Worm (Caenorhabditis elegans) whole organism, L4 larva: ENCODE results near the gene ugt-50.
A peak's percentile ranks its signal among the peaks of the same experiment; 100 is the strongest.

Experiments
- D1046.2 ChIP-seq: fragments of 200-800 bp; sonication (Bioruptor generic); IDR thresholded peaks from 2 replicates; pipeline ENCODE4 v1.3.6; 2022; ENCODE audit warnings: missing genetic modification characterization, missing compliant biosample characterization
- F26F4.8 ChIP-seq: fragments of 200-800 bp; sonication (Bioruptor generic); conservative IDR thresholded peaks from 2 replicates; pipeline ENCODE4 v1.3.6; 2022; ENCODE audit warnings: missing genetic modification characterization, missing compliant biosample characterization
- F37D6.2 ChIP-seq: sonication (generic microtip); optimal IDR thresholded peaks from 2 replicates; lab custom pipeline; 2016; ENCODE audit warnings: mild to moderate bottlenecking, missing genetic modification characterization, missing compliant biosample characterization
- F44E2.7 ChIP-seq: fragments of 200-800 bp; sonication (Bioruptor generic); IDR thresholded peaks from 2 replicates; pipeline ENCODE4 v2.1.2; 2022; ENCODE audit warnings: missing genetic modification characterization, missing compliant biosample characterization
- T20F7.1 ChIP-seq: fragments of 200-800 bp; sonication (Bioruptor generic); optimal IDR thresholded peaks from 2 replicates; lab custom pipeline; 2018; ENCODE audit warnings: mild to moderate bottlenecking, missing genetic modification characterization, missing compliant biosample characterization
- Y105C5A.15 ChIP-seq: fragments of 200-800 bp; sonication (Bioruptor generic); IDR thresholded peaks from 2 replicates; pipeline ENCODE4 v1.3.6; 2022; ENCODE audit warnings: missing genetic modification characterization, missing compliant biosample characterization
- Y48G9A.11 ChIP-seq: fragments of 200-800 bp; sonication (Bioruptor generic); IDR thresholded peaks from 2 replicates; pipeline ENCODE4 v1.3.6; 2022; ENCODE audit warnings: missing genetic modification reagents, missing genetic modification characterization, missing compliant biosample characterization
- Y75B8A.6 ChIP-seq: fragments of 200-800 bp; sonication (Bioruptor generic); IDR thresholded peaks from 2 replicates; pipeline ENCODE4 v1.3.6; 2022; ENCODE audit warnings: missing genetic modification reagents, missing genetic modification characterization, missing compliant biosample characterization
- ama-1 ChIP-seq: fragments of 150-350 bp; optimal IDR thresholded peaks from 2 replicates; lab custom pipeline; 2014; ENCODE audit warnings: inconsistent platforms, mixed read lengths
- attf-4 ChIP-seq: sonication (generic microtip); optimal IDR thresholded peaks from 3 replicates; lab custom pipeline; 2017; ENCODE audit warnings: missing biosample characterization, missing genetic modification characterization
- ces-1 ChIP-seq: fragments of 150-350 bp; sonication (generic microtip); optimal IDR thresholded peaks from 4 replicates; lab custom pipeline; 2014; ENCODE audit warnings: missing biosample characterization, missing genetic modification reagents, missing genetic modification characterization
- daf-12 ChIP-seq: fragments of 150-350 bp; optimal IDR thresholded peaks from 2 replicates; lab custom pipeline; 2014; ENCODE audit warnings: missing biosample characterization, missing genetic modification reagents, missing genetic modification characterization
- daf-16 ChIP-seq, 3 experiments: sonication (generic microtip); optimal IDR thresholded peaks; 2 replicates each; lab custom pipeline; 2016 to 2017; ENCODE audit warnings: missing genetic modification characterization in 3 of 3, missing genetic modification reagents in 3 of 3, mild to moderate bottlenecking in 2 of 3, missing compliant biosample characterization in 2 of 3, missing biosample characterization in 1 of 3, moderate library complexity in 1 of 3
- daf-8 ChIP-seq: fragments of 200-800 bp; sonication (Bioruptor generic); IDR thresholded peaks from 2 replicates; pipeline ENCODE4 v1.3.6; 2022; ENCODE audit warnings: missing genetic modification characterization, missing compliant biosample characterization
- dmd-6 ChIP-seq: fragments of 200-800 bp; sonication (Bioruptor generic); IDR thresholded peaks from 2 replicates; pipeline ENCODE4 v1.3.6; 2022; ENCODE audit warnings: missing genetic modification reagents, missing genetic modification characterization, missing compliant biosample characterization
- duxl-1 ChIP-seq: sonication (generic microtip); optimal IDR thresholded peaks from 2 replicates; lab custom pipeline; 2016; ENCODE audit warnings: mild to moderate bottlenecking, missing genetic modification characterization, moderate library complexity, missing compliant biosample characterization; ENCODE audit not compliant: poor library complexity
- dve-1 ChIP-seq: sonication (generic microtip); optimal IDR thresholded peaks from 2 replicates; lab custom pipeline; 2017; ENCODE audit warnings: antibody characterized with exemption, mild to moderate bottlenecking, missing genetic modification characterization, missing compliant biosample characterization; ENCODE audit not compliant: insufficient read depth
- egl-43 ChIP-seq: fragments of 200-800 bp; sonication (Bioruptor generic); IDR thresholded peaks from 2 replicates; pipeline ENCODE4 v1.3.6; 2022; ENCODE audit warnings: missing genetic modification reagents, missing genetic modification characterization, missing compliant biosample characterization
- hif-1 ChIP-seq, 2 experiments: sonication (generic microtip); optimal IDR thresholded peaks; 2 replicates each; lab custom pipeline; 2016 to 2017; ENCODE audit warnings: missing compliant biosample characterization in 2 of 2, missing genetic modification characterization in 2 of 2, missing genetic modification reagents in 2 of 2, missing genotype in 2 of 2, mild to moderate bottlenecking in 1 of 2
- hlh-30 ChIP-seq: sonication (generic microtip); optimal IDR thresholded peaks from 2 replicates; lab custom pipeline; 2017; ENCODE audit warnings: antibody characterized with exemption, mild to moderate bottlenecking, missing genetic modification characterization, missing compliant biosample characterization; ENCODE audit not compliant: insufficient read depth
- lin-1 ChIP-seq: fragments of 200-800 bp; sonication (Bioruptor generic); IDR thresholded peaks from 2 replicates; pipeline ENCODE4 v1.3.6; 2022; ENCODE audit warnings: missing genetic modification reagents, missing genetic modification characterization, missing compliant biosample characterization
- lin-13 ChIP-seq: fragments of 150-350 bp; optimal IDR thresholded peaks from 2 replicates; lab custom pipeline; 2014; ENCODE audit warnings: missing biosample characterization, missing genetic modification reagents, missing genetic modification characterization
- lin-15B ChIP-seq: fragments of 150-350 bp; sonication (generic microtip); optimal IDR thresholded peaks from 3 replicates; lab custom pipeline; 2014; ENCODE audit warnings: missing biosample characterization, missing genetic modification characterization
- lin-29 ChIP-seq: fragments of 200-800 bp; sonication (Bioruptor generic); IDR thresholded peaks from 2 replicates; pipeline ENCODE4 v1.3.6; 2022; ENCODE audit warnings: missing genetic modification reagents, missing genetic modification characterization, missing compliant biosample characterization
- lir-3 ChIP-seq: sonication (generic microtip); optimal IDR thresholded peaks from 2 replicates; lab custom pipeline; 2016; ENCODE audit warnings: mild to moderate bottlenecking, missing genetic modification characterization, missing compliant biosample characterization
- madf-5 ChIP-seq, 2 experiments: fragments of 200-800 bp; sonication (Bioruptor generic); IDR thresholded peaks; 2 replicates each; pipeline ENCODE4 v1.3.6; 2022; ENCODE audit warnings: missing compliant biosample characterization in 2 of 2, missing genetic modification characterization in 2 of 2
- madf-9 ChIP-seq: fragments of 200-800 bp; sonication (Bioruptor generic); conservative IDR thresholded peaks from 2 replicates; pipeline ENCODE4 v1.3.6; 2022; ENCODE audit warnings: missing genetic modification reagents, missing genetic modification characterization, missing compliant biosample characterization
- mdl-1 ChIP-seq, 2 experiments: fragments of 150-350 bp in 1 of 2; sonication (generic microtip) in 1 of 2; optimal IDR thresholded peaks; 2 replicates each; lab custom pipeline; 2014 to 2017; ENCODE audit warnings: missing biosample characterization in 2 of 2, missing genetic modification characterization in 2 of 2
- mdt-29 ChIP-seq: fragments of 200-800 bp; sonication (Bioruptor generic); IDR thresholded peaks from 2 replicates; pipeline ENCODE4 v1.3.6; 2022; ENCODE audit warnings: missing genetic modification reagents, missing genetic modification characterization, missing compliant biosample characterization
- nhr-11 ChIP-seq: fragments of 150-350 bp; optimal IDR thresholded peaks from 2 replicates; lab custom pipeline; 2014; ENCODE audit warnings: missing biosample characterization, missing genetic modification characterization
- nhr-237 ChIP-seq: sonication (generic microtip); optimal IDR thresholded peaks from 2 replicates; lab custom pipeline; 2017; ENCODE audit warnings: missing biosample characterization, missing genetic modification characterization
- php-3 ChIP-seq: fragments of 200-800 bp; sonication (Bioruptor generic); IDR thresholded peaks from 2 replicates; pipeline ENCODE4 v1.3.6; 2022; ENCODE audit warnings: missing genetic modification reagents, missing genetic modification characterization, missing compliant biosample characterization
- rbr-2 ChIP-seq: sonication (generic microtip); optimal IDR thresholded peaks from 2 replicates; lab custom pipeline; 2016; ENCODE audit warnings: missing genotype, missing genetic modification characterization, missing compliant biosample characterization
- sdz-12 ChIP-seq: fragments of 200-800 bp; sonication (Bioruptor generic); optimal IDR thresholded peaks from 2 replicates; lab custom pipeline; 2018; ENCODE audit warnings: mild to moderate bottlenecking, missing genetic modification characterization, missing compliant biosample characterization
- spr-1 ChIP-seq: sonication (generic microtip); optimal IDR thresholded peaks from 2 replicates; lab custom pipeline; 2016; ENCODE audit warnings: mild to moderate bottlenecking, missing genetic modification characterization, missing compliant biosample characterization
- unc-130 ChIP-seq: sonication (generic microtip); optimal IDR thresholded peaks from 2 replicates; lab custom pipeline; 2016; ENCODE audit warnings: missing genetic modification reagents, missing genetic modification characterization, missing compliant biosample characterization
- unc-39 ChIP-seq: sonication (generic microtip); optimal IDR thresholded peaks from 2 replicates; lab custom pipeline; 2017; ENCODE audit warnings: missing biosample characterization, missing genetic modification characterization
- unc-62 ChIP-seq, 3 experiments: fragments of 150-350 bp in 1 of 3; sonication (generic microtip); optimal IDR thresholded peaks in 2 of 3; peaks in 1 of 3; 1 replicate in 1 of 3; 2 replicates in 2 of 3; lab custom pipeline; 2014 to 2017; ENCODE audit warnings: missing biosample characterization in 3 of 3, missing genetic modification characterization in 3 of 3, missing genetic modification reagents in 3 of 3, missing genotype in 1 of 3
- zfp-2 ChIP-seq: sonication (generic microtip); optimal IDR thresholded peaks from 2 replicates; lab custom pipeline; 2016; ENCODE audit warnings: mild to moderate bottlenecking, missing genetic modification characterization, missing compliant biosample characterization
- zfp-3 ChIP-seq: fragments of 200-800 bp; sonication (Bioruptor generic); conservative IDR thresholded peaks from 2 replicates; pipeline ENCODE4 v1.3.6; 2022; ENCODE audit warnings: missing genetic modification reagents, missing genetic modification characterization, missing compliant biosample characterization

The ugt-50 gene

ce11 chrX:12656420-12657033, 34.8 kb upstream of the ugt-50 start (continued):
- TF ChIP-seq daf-16 (GFP tag; optimal IDR thresholded peaks at IDR 0.05; lab: Kevin White, UChicago) (peak in 1 of 2 experiments; percentile 46), daf-16 (tag; optimal IDR thresholded peaks at IDR 0.05; lab: Kevin White, UChicago) (peak; percentile 24), zfp-2 (tag; lab: Kevin White, UChicago) (no peak), php-3 (GFP tag; lab: Robert Waterston, UW) (peak; percentile 40; the same call in 1 of the 2 replicates), lir-3 (tag; lab: Kevin White, UChicago) (peak; percentile 14), duxl-1 (peak; percentile 37), unc-39 (tag; lab: Kevin White, UChicago) (no peak), spr-1 (tag; lab: Kevin White, UChicago) (peak; percentile 36), lin-29 (GFP tag; lab: Robert Waterston, UW) (0 out of 2 replicates have a peak, but pooled peaks have one; percentile 20), Y75B8A.6 (GFP tag; lab: Robert Waterston, UW) (no peak), dve-1 (tag; lab: Kevin White, UChicago) (peak; percentile 42), lin-15B (tag; lab: Kevin White, UChicago) (no peak), lin-1 (GFP tag; lab: Robert Waterston, UW) (0 out of 2 replicates have a peak, but pooled peaks have one; percentile 31), F37D6.2 (tag; lab: Kevin White, UChicago) (peak; percentile 32), sdz-12 (no peak), unc-62 (GFP tag; optimal IDR thresholded peaks at IDR 0.05 in 1 of 2; lab: Kevin White, UChicago) (no peak), unc-62 (tag; optimal IDR thresholded peaks at IDR 0.05; lab: Kevin White, UChicago) (no peak), rbr-2 (peak; percentile 71), Y105C5A.15 (GFP tag; lab: Robert Waterston, UW) (no peak), zfp-3 (no peak), dmd-6 (no peak; the same call in 1 of the 2 replicates), attf-4 (tag; lab: Kevin White, UChicago) (no peak), nhr-11 (tag; lab: Kevin White, UChicago) (no peak), hlh-30 (peak; percentile 51), daf-8 (GFP tag; lab: Robert Waterston, UW) (no peak), T20F7.1 (GFP tag; lab: Kevin White, UChicago) (no peak), daf-12 (tag; lab: Kevin White, UChicago) (no peak), ces-1 (GFP tag; lab: Kevin White, UChicago) (no peak), F44E2.7 (no peak), unc-130 (GFP tag; lab: Kevin White, UChicago) (no peak), egl-43 (GFP tag; lab: Robert Waterston, UW) (peak; percentile 89), nhr-237 (no peak), Y48G9A.11 (no peak), D1046.2 (GFP tag; lab: Robert Waterston, UW) (no peak), ama-1 (lab: Kevin White, UChicago) (no peak), mdl-1 (tag; optimal IDR thresholded peaks at IDR 0.05; lab: Kevin White, UChicago) (peak; percentile 28 to 36), F26F4.8 (GFP tag; lab: Robert Waterston, UW) (no peak), madf-5 (GFP tag; IDR thresholded peaks at IDR 0.05; lab: Robert Waterston, UW) (no peak), hif-1 (tag; optimal IDR thresholded peaks at IDR 0.05; lab: Kevin White, UChicago) (peak in 1 of 2 experiments; percentile 77), mdt-29 (no peak)

ce11 chrX:12659814-12660213, 31.6 kb upstream of the ugt-50 start, which contains the start of gene C02B4.3:
C02B4.3 (minus strand) TSS chrX:12659847.
- TF ChIP-seq duxl-1: no peak
- no peak for TF ChIP-seq mdl-1 (tag; optimal IDR thresholded peaks at IDR 0.05; lab: Kevin White, UChicago)
- TF ChIP-seq madf-9 (GFP tag; lab: Robert Waterston, UW): no peak
- TF ChIP-seq lin-13 (GFP tag; lab: Kevin White, UChicago): no peak
- TF ChIP-seq unc-62 (GFP tag; optimal IDR thresholded peaks at IDR 0.05 in 1 of 2; lab: Kevin White, UChicago): peak in 1 of 2 experiments; percentile 59
- no peak for TF ChIP-seq unc-62 (tag; optimal IDR thresholded peaks at IDR 0.05; lab: Kevin White, UChicago)
